Worm (Caenorhabditis elegans) whole organism, young adult: ENCODE measurements around the gene ZK1290.10.

Experiments used
- K11D2.4 ChIP-seq: fragments of 200-800 bp; sonication (Bioruptor generic); IDR thresholded peaks from 2 replicates; pipeline ENCODE4 v1.3.6; 2022; ENCODE audit warnings: missing genetic modification reagents, missing genetic modification characterization, missing compliant biosample characterization
- ama-1 ChIP-seq, 3 experiments: fragments of 150-350 bp in 1 of 3; sonication (generic microtip) in 2 of 3; optimal IDR thresholded peaks; 2 replicates each; lab custom pipeline; 2014 to 2018; ENCODE audit warnings: missing biosample characterization in 2 of 3, missing genetic modification characterization in 2 of 3, missing genetic modification reagents in 2 of 3
- cebp-1 ChIP-seq, 2 experiments: fragments of 200-800 bp in 1 of 2; sonication (Bioruptor generic) in 1 of 2; sonication (generic microtip) in 1 of 2; IDR thresholded peaks in 1 of 2; optimal IDR thresholded peaks in 1 of 2; 2 replicates each; pipeline versions ENCODE4 v1.3.6 to Lab custom; 2017 to 2022; ENCODE audit warnings: missing compliant biosample characterization in 2 of 2, missing genetic modification characterization in 2 of 2, mild to moderate bottlenecking in 1 of 2, missing genetic modification reagents in 1 of 2, moderate library complexity in 1 of 2
- fkh-3 ChIP-seq: sonication (generic microtip); optimal IDR thresholded peaks from 2 replicates; lab custom pipeline; 2016; ENCODE audit warnings: mild to moderate bottlenecking, missing genetic modification characterization, missing compliant biosample characterization
- him-1 ChIP-seq: sonication (generic microtip); optimal IDR thresholded peaks from 2 replicates; lab custom pipeline; 2016; ENCODE audit warnings: missing genotype, missing genetic modification reagents, missing genetic modification characterization, missing compliant biosample characterization
- pha-4 ChIP-seq: fragments of 150-350 bp; sonication (generic microtip); optimal IDR thresholded peaks from 2 replicates; lab custom pipeline; 2014; ENCODE audit warnings: missing biosample characterization, missing genetic modification reagents, missing genetic modification characterization
- snpc-4 ChIP-seq, 5 experiments: fragments of 150-350 bp in 1 of 5; sonication (generic microtip) in 4 of 5; optimal IDR thresholded peaks; 2 replicates each; lab custom pipeline; 2014 to 2018; ENCODE audit warnings: missing genetic modification characterization in 5 of 5, missing biosample characterization in 3 of 5, antibody characterized with exemption in 2 of 5, mild to moderate bottlenecking in 2 of 5, missing compliant biosample characterization in 2 of 5, missing genotype in 2 of 5, moderate library complexity in 2 of 5, missing genetic modification reagents in 1 of 5
- ztf-22 ChIP-seq: fragments of 200-800 bp; sonication (Bioruptor generic); optimal IDR thresholded peaks from 2 replicates; lab custom pipeline; 2018; ENCODE audit warnings: mild to moderate bottlenecking, missing genetic modification characterization, moderate library complexity, missing compliant biosample characterization

DNA sequence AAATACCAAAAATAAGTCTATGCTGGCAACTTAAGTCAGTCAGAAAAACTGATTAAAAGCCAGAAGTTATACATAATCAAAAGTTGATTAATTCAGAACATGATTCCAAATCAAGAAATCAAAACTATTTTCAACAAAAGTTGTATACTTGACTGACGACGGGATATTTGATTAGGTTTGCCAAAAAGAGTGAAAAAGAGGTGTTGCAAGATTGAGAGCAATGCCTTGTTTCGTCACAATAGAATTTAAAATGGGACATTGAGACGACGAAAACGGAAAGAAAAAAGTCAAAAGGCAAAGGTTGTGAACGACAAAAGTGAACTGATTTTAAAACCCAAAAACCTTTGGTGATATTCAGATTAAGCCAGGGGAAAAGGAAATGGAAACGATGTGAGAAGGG lies 5.2 kb upstream of the ZK1290.10 start:
- TF ChIP-seq ama-1 (optimal IDR thresholded peaks at IDR 0.05; lab: Kevin White, UChicago) (no peak), ama-1 (GFP tag; optimal IDR thresholded peaks at IDR 0.05; lab: Kevin White, UChicago) (no peak), ztf-22 (no peak), K11D2.4 (GFP tag; lab: Robert Waterston, UW) (no peak), snpc-4 (GFP tag; optimal IDR thresholded peaks at IDR 0.05; lab: Kevin White, UChicago) (no peak), snpc-4 (tag; optimal IDR thresholded peaks at IDR 0.05; lab: Kevin White, UChicago) (no peak), pha-4 (tag; lab: Kevin White, UChicago) (no peak), cebp-1 (GFP tag; IDR thresholded peaks at IDR 0.05; lab: Robert Waterston, UW) (no peak), cebp-1 (tag; optimal IDR thresholded peaks at IDR 0.05; lab: Kevin White, UChicago) (no peak), him-1 (tag; lab: Kevin White, UChicago) (no peak), fkh-3 (tag; lab: Kevin White, UChicago) (no peak)
